Worm (Caenorhabditis elegans) whole organism, L2 larva: Measurements from ENCODE around the gene C28D4.5.

Experiments used
- R02D3.7 ChIP-seq: fragments of 150-350 bp; optimal IDR thresholded peaks from 2 replicates; lab custom pipeline; 2014; ENCODE audit warnings: missing biosample characterization, missing genetic modification characterization
- ZK546.5 ChIP-seq: sonication (generic microtip); optimal IDR thresholded peaks from 2 replicates; lab custom pipeline; 2017; ENCODE audit warnings: missing biosample characterization, missing genetic modification characterization
- ama-1 ChIP-seq: fragments of 150-350 bp; optimal IDR thresholded peaks from 2 replicates; lab custom pipeline; 2018; ENCODE audit warnings: inconsistent platforms
- blmp-1 ChIP-seq: sonication (generic microtip); optimal IDR thresholded peaks from 2 replicates; lab custom pipeline; 2017; ENCODE audit warnings: missing genetic modification characterization, mild to moderate bottlenecking, missing compliant biosample characterization, antibody characterized with exemption, moderate library complexity; ENCODE audit not compliant: insufficient read depth
- ceh-16 ChIP-seq: fragments of 150-350 bp; optimal IDR thresholded peaks from 2 replicates; lab custom pipeline; 2014; ENCODE audit warnings: missing biosample characterization, missing genetic modification characterization
- crh-2 ChIP-seq: sonication (generic microtip); optimal IDR thresholded peaks from 2 replicates; lab custom pipeline; 2017; ENCODE audit warnings: missing biosample characterization, missing genetic modification characterization
- elt-3 ChIP-seq: sonication (generic microtip); optimal IDR thresholded peaks from 2 replicates; lab custom pipeline; 2017; ENCODE audit warnings: missing biosample characterization, missing genetic modification characterization
- lin-13 ChIP-seq: fragments of 150-350 bp; optimal IDR thresholded peaks from 2 replicates; lab custom pipeline; 2014; ENCODE audit warnings: missing biosample characterization, missing genetic modification reagents, missing genetic modification characterization
- lin-39 ChIP-seq: fragments of 150-350 bp; optimal IDR thresholded peaks from 2 replicates; lab custom pipeline; 2014; ENCODE audit warnings: missing biosample characterization, missing genetic modification reagents, missing genetic modification characterization
- nhr-10 ChIP-seq: sonication (generic microtip); optimal IDR thresholded peaks from 2 replicates; lab custom pipeline; 2017; ENCODE audit warnings: missing biosample characterization, missing genetic modification characterization
- snpc-4 ChIP-seq: fragments of 150-350 bp; optimal IDR thresholded peaks from 2 replicates; lab custom pipeline; 2014; ENCODE audit warnings: missing biosample characterization, missing genetic modification characterization
- unc-39 ChIP-seq: fragments of 150-350 bp; optimal IDR thresholded peaks from 2 replicates; lab custom pipeline; 2014; ENCODE audit warnings: missing biosample characterization, missing genetic modification characterization
- unc-62 ChIP-seq: fragments of 150-350 bp; optimal IDR thresholded peaks from 2 replicates; lab custom pipeline; 2014; ENCODE audit warnings: missing biosample characterization, missing genetic modification reagents, missing genetic modification characterization
- ztf-11 ChIP-seq: sonication (generic microtip); optimal IDR thresholded peaks from 2 replicates; lab custom pipeline; 2017; ENCODE audit warnings: missing biosample characterization, missing genetic modification characterization

ce11 chrIV:9709887-9710286, 36.8 kb downstream of the C28D4.5 start, which contains the start of gene nhr-38:
- TF ChIP-seq crh-2 (tag; lab: Kevin White, UChicago) (no peak), lin-13 (no peak), unc-62 (GFP tag; lab: Kevin White, UChicago) (no peak), ztf-11 (no peak), unc-39 (tag; lab: Kevin White, UChicago) (no peak), ZK546.5 (tag; lab: Kevin White, UChicago) (no peak), blmp-1 (tag; lab: Kevin White, UChicago) (no peak), elt-3 (tag; lab: Kevin White, UChicago) (no peak), nhr-10 (tag; lab: Kevin White, UChicago) (no peak), ceh-16 (tag; lab: Kevin White, UChicago) (no peak), lin-39 (tag; lab: Kevin White, UChicago) (no peak), ama-1 (lab: Kevin White, UChicago) (no peak), snpc-4 (no peak), R02D3.7 (tag; lab: Kevin White, UChicago) (no peak)
